Worm (Caenorhabditis elegans) whole organism, midembryonic: ENCODE results near the gene srh-19.
"Not testable (repeated sequence)": the region's sequence is repeated elsewhere in the genome, so short reads cannot be mapped to it uniquely, and the experiment has no call there.

Experiments used
- cog-1 ChIP-seq: sonication (generic microtip); optimal IDR thresholded peaks from 2 replicates; lab custom pipeline; 2016; ENCODE audit warnings: missing genetic modification characterization, missing compliant biosample characterization
- flt-1 ChIP-seq: fragments of 200-800 bp; sonication (Bioruptor generic); IDR thresholded peaks from 2 replicates; pipeline ENCODE4 v1.3.6; 2022; ENCODE audit warnings: missing genetic modification characterization, missing compliant biosample characterization
- klf-2 ChIP-seq: fragments of 200-800 bp; sonication (Bioruptor generic); conservative IDR thresholded peaks from 2 replicates; pipeline ENCODE4 v1.3.6; 2022; ENCODE audit warnings: missing genetic modification reagents, missing genetic modification characterization, missing compliant biosample characterization
- ref-1 ChIP-seq: fragments of 200-800 bp; sonication (Bioruptor generic); conservative IDR thresholded peaks from 2 replicates; pipeline ENCODE4 v1.3.6; 2022; ENCODE audit warnings: missing genetic modification reagents, missing genetic modification characterization, missing compliant biosample characterization
- ztf-23 ChIP-seq: fragments of 200-800 bp; sonication (Bioruptor generic); IDR thresholded peaks from 2 replicates; pipeline ENCODE4 v1.3.6; 2022; ENCODE audit warnings: missing genetic modification reagents, missing genetic modification characterization, missing compliant biosample characterization
- ztf-29 ChIP-seq: fragments of 200-800 bp; sonication (Bioruptor generic); IDR thresholded peaks from 2 replicates; pipeline ENCODE4 v1.3.6; 2022; ENCODE audit warnings: missing genetic modification reagents, missing genetic modification characterization, missing compliant biosample characterization

DNA sequence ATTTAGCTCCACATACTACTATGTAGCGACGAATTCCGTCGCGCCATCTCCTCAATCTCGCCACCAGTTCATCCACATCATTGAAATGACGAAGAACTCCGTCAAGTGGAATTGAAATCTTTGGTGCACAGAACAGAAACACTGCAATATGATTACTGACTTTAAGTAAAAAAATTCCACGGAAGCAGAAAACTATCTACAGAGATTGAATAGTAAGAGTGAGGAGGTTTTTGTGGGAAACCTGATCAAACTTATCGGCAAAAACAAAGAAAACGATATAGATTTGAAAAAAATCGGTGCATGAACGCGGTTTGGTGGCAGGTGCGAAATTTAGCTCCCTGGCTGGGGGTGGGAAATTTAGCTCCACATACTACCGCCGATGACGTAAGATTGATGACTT lies 9.5 kb upstream of the srh-19 start, which contains the start of gene ZK402.2:
- not testable (repeated sequence) for TF ChIP-seq flt-1 (GFP tag; lab: Robert Waterston, UW); ref-1 (GFP tag; lab: Robert Waterston, UW); klf-2 (GFP tag; lab: Robert Waterston, UW); cog-1; ztf-23 (GFP tag; lab: Robert Waterston, UW); ztf-29 (GFP tag; lab: Robert Waterston, UW)
